Worm (Caenorhabditis elegans): ENCODE measurements around the gene F48B9.1.
A peak's percentile ranks its signal among the peaks of the same experiment; 100 is the strongest.

F48B9.1 gene

ce11 chrX:2203760-2204159, 23.1 kb downstream of the F48B9.1 start, which contains the start of gene T24C12.3:
T24C12.3 (minus strand) TSS chrX:2203893.
- TF ChIP-seq elt-3 (tag; optimal IDR thresholded peaks at IDR 0.05) (peak in 1 of 3 experiments; percentile 69), lsy-12 (tag; optimal IDR thresholded peaks at IDR 0.05) (no peak), elt-2 (tag; optimal IDR thresholded peaks at IDR 0.05) (peak; percentile 92), pqm-1 (tag; optimal IDR thresholded peaks at IDR 0.05) (peak; percentile 82), elt-1 (tag; optimal IDR thresholded peaks at IDR 0.05) (peak; percentile 43)

DNA sequence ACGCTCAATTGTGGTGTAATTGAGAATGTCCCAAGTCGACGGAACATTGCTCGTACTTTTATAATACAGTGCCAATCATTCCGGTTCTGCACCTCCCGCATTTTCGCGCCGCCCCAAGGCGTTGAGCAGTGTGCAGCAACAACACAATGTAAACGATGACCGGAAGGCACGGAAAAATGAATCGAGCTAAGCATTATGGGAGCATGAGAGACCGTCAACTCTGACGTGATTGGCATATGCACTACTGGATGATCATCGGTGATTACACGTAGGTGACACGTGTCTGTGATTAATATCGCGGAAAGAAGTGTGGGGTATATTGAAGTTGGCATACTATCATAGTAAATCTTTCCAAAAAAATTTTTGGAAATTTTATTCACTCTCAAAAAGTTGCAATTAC, 24.3 kb downstream of the F48B9.1 start, which contains the start of gene T24C12.4:
Gene T24C12.4 (minus strand): TSS at position 101 of the 400 bp plus-strand sequence.
- TF ChIP-seq egl-27 (tag; optimal IDR thresholded peaks at IDR 0.05) (no peak), lsy-12 (tag; optimal IDR thresholded peaks at IDR 0.05) (no peak), ceh-82 (tag; optimal IDR thresholded peaks at IDR 0.05) (no peak), skn-1 (tag; optimal IDR thresholded peaks at IDR 0.05) (no peak), snpc-4 (tag; optimal IDR thresholded peaks at IDR 0.05) (no peak), nhr-237 (tag; optimal IDR thresholded peaks at IDR 0.05) (no peak), ztf-4 (tag; optimal IDR thresholded peaks at IDR 0.05) (no peak), daf-12 (tag; optimal IDR thresholded peaks at IDR 0.05) (no peak), R02D3.7 (tag; optimal IDR thresholded peaks at IDR 0.05) (no peak), nhr-12 (tag; optimal IDR thresholded peaks at IDR 0.05) (no peak), ceh-16 (tag; optimal IDR thresholded peaks at IDR 0.05) (no peak), ama-1 (optimal IDR thresholded peaks at IDR 0.05) (no peak), eor-1 (tag; optimal IDR thresholded peaks at IDR 0.05) (no peak), ZK546.5 (tag; optimal IDR thresholded peaks at IDR 0.05) (no peak), pha-4 (tag; optimal IDR thresholded peaks at IDR 0.05) (no peak)

DNA sequence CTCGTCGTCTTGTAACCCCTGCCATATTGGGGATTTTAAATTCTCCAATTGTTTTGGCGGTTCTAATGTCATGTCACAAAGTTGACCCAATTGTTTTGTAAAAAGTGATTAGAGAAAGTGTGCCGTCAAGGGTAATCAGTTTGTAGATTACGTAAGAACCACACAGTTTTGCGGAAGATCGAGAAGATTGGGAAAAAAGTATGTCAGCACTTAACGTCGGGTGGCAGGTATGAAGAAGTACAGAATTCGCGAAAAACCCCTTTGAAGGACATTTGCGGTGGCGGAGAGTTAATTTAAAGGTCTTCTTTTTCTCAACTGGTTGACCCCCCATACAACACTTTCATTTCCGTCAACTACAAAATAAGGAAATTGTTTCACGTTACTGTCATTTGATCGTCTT, 27.7 kb downstream of the F48B9.1 start:
- no peak for TF ChIP-seq mml-1 (tag; optimal IDR thresholded peaks at IDR 0.05)
- TF ChIP-seq lsy-12 (tag; optimal IDR thresholded peaks at IDR 0.05) = no peak
- TF ChIP-seq fkh-2 (tag; optimal IDR thresholded peaks at IDR 0.05) = no peak
- TF ChIP-seq nfya-1 (tag; optimal IDR thresholded peaks at IDR 0.05; ENCODE audit: insufficient read depth) = no peak
- TF ChIP-seq nhr-25 (tag; optimal IDR thresholded peaks at IDR 0.05) = peak; percentile 51
- TF ChIP-seq egl-27 (tag; optimal IDR thresholded peaks at IDR 0.05) = no peak
- TF ChIP-seq ztf-11 (tag; optimal IDR thresholded peaks at IDR 0.05) = no peak
- peak in 1 of 3 experiments; percentile 27 for TF ChIP-seq elt-3 (tag; optimal IDR thresholded peaks at IDR 0.05)
- TF ChIP-seq R02D3.7 (tag; optimal IDR thresholded peaks at IDR 0.05) = no peak
- TF ChIP-seq nhr-23 (tag; optimal IDR thresholded peaks at IDR 0.05) = peak; percentile 74

- TF ChIP-seq lin-39 (tag; optimal IDR thresholded peaks at IDR 0.05) = no peak
- no peak for TF ChIP-seq jun-1 (tag; optimal IDR thresholded peaks at IDR 0.05)
- TF ChIP-seq elt-2 (tag; optimal IDR thresholded peaks at IDR 0.05) = no peak
- peak; percentile 9 for TF ChIP-seq nhr-23 (tag; optimal IDR thresholded peaks at IDR 0.05)
- no peak for TF ChIP-seq nhr-12 (tag; optimal IDR thresholded peaks at IDR 0.05)
These were observed 29.5 kb downstream of the F48B9.1 start for ce11 chrX:2210164-2210563.

- TF ChIP-seq zag-1 (tag; optimal IDR thresholded peaks at IDR 0.05) = no peak
- TF ChIP-seq mml-1 (tag; optimal IDR thresholded peaks at IDR 0.05) = no peak
- no peak for TF ChIP-seq sea-2 (GFP tag; optimal IDR thresholded peaks at IDR 0.05)
- TF ChIP-seq fkh-2 (tag; optimal IDR thresholded peaks at IDR 0.05) = no peak
- no peak for TF ChIP-seq tbx-2 (tag; optimal IDR thresholded peaks at IDR 0.05)
- TF ChIP-seq egl-5 (tag; optimal IDR thresholded peaks at IDR 0.05) = no peak
- TF ChIP-seq ceh-9 (tag; optimal IDR thresholded peaks at IDR 0.05) = no peak
These were observed 30.1 kb downstream of the F48B9.1 start, which contains the start of gene peb-1 for ce11 chrX:2210751-2211150. peb-1 (plus strand) TSS chrX:2211051.

DNA sequence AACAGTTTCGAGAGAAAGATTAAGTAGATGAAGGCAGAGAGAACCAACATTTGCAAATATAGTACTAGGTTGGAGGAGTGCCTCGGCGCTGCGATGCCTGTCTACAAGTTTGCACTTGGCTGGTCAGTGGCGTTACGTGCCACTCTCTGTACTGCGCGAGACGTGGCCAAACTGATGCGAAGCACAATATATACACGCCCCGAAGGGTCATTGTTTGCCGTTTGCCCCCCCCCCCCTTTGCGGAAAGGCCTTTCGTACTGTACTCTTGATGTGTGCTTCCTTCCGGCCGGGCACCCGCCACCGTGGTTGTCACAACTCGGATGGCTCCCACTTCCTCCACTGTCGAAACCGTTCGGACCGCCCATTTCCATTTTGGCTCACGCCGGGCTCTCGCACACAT, 31.5 kb downstream of the F48B9.1 start:
- TF ChIP-seq lin-39 (tag; optimal IDR thresholded peaks at IDR 0.05) (no peak), skn-1 (tag; optimal IDR thresholded peaks at IDR 0.05) (no peak), eor-1 (tag; optimal IDR thresholded peaks at IDR 0.05) (no peak), pha-4 (tag; optimal IDR thresholded peaks at IDR 0.05) (peak; percentile 21)
